Worm (Caenorhabditis elegans) whole organism, early embryonic: ENCODE data around the gene hch-1.

Experiments used
- B0310.2 ChIP-seq: sonication (generic microtip); optimal IDR thresholded peaks from 2 replicates; lab custom pipeline; 2016; ENCODE audit warnings: mild to moderate bottlenecking, missing genetic modification characterization, missing compliant biosample characterization
- F13C5.2 ChIP-seq: sonication (generic microtip); optimal IDR thresholded peaks from 2 replicates; lab custom pipeline; 2017; ENCODE audit warnings: mild to moderate bottlenecking, missing genetic modification characterization, inconsistent platforms, missing compliant biosample characterization
- aly-1 ChIP-seq: sonication (generic microtip); optimal IDR thresholded peaks from 2 replicates; lab custom pipeline; 2016; ENCODE audit warnings: missing genetic modification characterization, missing compliant biosample characterization
- ama-1 ChIP-seq: fragments of 150-350 bp; optimal IDR thresholded peaks from 2 replicates; lab custom pipeline; 2014
- ceh-13 ChIP-seq: fragments of 200-800 bp; sonication (Bioruptor generic); optimal IDR thresholded peaks from 2 replicates; lab custom pipeline; 2018; ENCODE audit warnings: mild to moderate bottlenecking, missing genetic modification characterization, missing compliant biosample characterization
- ceh-36 ChIP-seq: sonication (generic microtip); optimal IDR thresholded peaks from 2 replicates; lab custom pipeline; 2016; ENCODE audit warnings: missing genetic modification characterization, inconsistent platforms, missing compliant biosample characterization
- ets-7 ChIP-seq: sonication (generic microtip); optimal IDR thresholded peaks from 2 replicates; lab custom pipeline; 2016; ENCODE audit warnings: missing genotype, missing genetic modification characterization, missing compliant biosample characterization
- flt-1 ChIP-seq: fragments of 200-800 bp; sonication (Bioruptor generic); IDR thresholded peaks from 2 replicates; pipeline ENCODE4 v1.3.6; 2022; ENCODE audit warnings: missing genetic modification characterization, missing compliant biosample characterization
- hmbx-1 ChIP-seq: sonication (generic microtip); optimal IDR thresholded peaks from 2 replicates; lab custom pipeline; 2016; ENCODE audit warnings: mild to moderate bottlenecking, missing genetic modification characterization, missing compliant biosample characterization
- hmg-4 ChIP-seq: fragments of 200-800 bp; sonication (Bioruptor generic); optimal IDR thresholded peaks from 2 replicates; lab custom pipeline; 2018; ENCODE audit warnings: mild to moderate bottlenecking, missing genetic modification characterization, missing compliant biosample characterization
- hnd-1 ChIP-seq: sonication (generic microtip); optimal IDR thresholded peaks from 2 replicates; lab custom pipeline; 2016; ENCODE audit warnings: missing genetic modification characterization, missing compliant biosample characterization
- pes-1 ChIP-seq: fragments of 200-800 bp; sonication (Bioruptor generic); IDR thresholded peaks from 2 replicates; pipeline ENCODE4 v1.3.6; 2022; ENCODE audit warnings: missing genetic modification reagents, missing genetic modification characterization, missing compliant biosample characterization
- scrt-1 ChIP-seq: fragments of 200-800 bp; sonication (Bioruptor generic); IDR thresholded peaks from 2 replicates; pipeline ENCODE4 v1.3.6; 2022; ENCODE audit warnings: missing genetic modification characterization, missing compliant biosample characterization
- sea-1 ChIP-seq: fragments of 200-800 bp; sonication (Bioruptor generic); conservative IDR thresholded peaks from 2 replicates; pipeline ENCODE4 v1.3.6; 2022; ENCODE audit warnings: missing genetic modification characterization, missing compliant biosample characterization
- tbx-11 ChIP-seq: fragments of 200-800 bp; sonication (Bioruptor generic); IDR thresholded peaks from 2 replicates; pipeline ENCODE4 v1.3.6; 2022; ENCODE audit warnings: missing genetic modification characterization, missing compliant biosample characterization
- tbx-37 ChIP-seq: fragments of 200-800 bp; sonication (Bioruptor generic); conservative IDR thresholded peaks from 2 replicates; pipeline ENCODE4 v1.3.6; 2022; ENCODE audit warnings: missing genetic modification reagents, missing genetic modification characterization, missing compliant biosample characterization
- tra-4 ChIP-seq: sonication (generic microtip); optimal IDR thresholded peaks from 2 replicates; lab custom pipeline; 2017; ENCODE audit warnings: missing genetic modification characterization, missing compliant biosample characterization

The hch-1 gene

ce11 chrX:14684406-14684927 is 15.3 kb downstream of the hch-1 start, which contains the start of gene csq-1:
TSS of gene csq-1 (plus strand) at chrX:14684877.
- TF ChIP-seq hmbx-1 (tag; lab: Kevin White, UChicago): no peak
- TF ChIP-seq hnd-1 (tag; lab: Kevin White, UChicago): no peak
- no peak for TF ChIP-seq F13C5.2 (tag; lab: Kevin White, UChicago)
- no peak for TF ChIP-seq tra-4 (tag; lab: Kevin White, UChicago)
- no peak for TF ChIP-seq flt-1 (GFP tag; lab: Robert Waterston, UW)
- TF ChIP-seq B0310.2 (tag; lab: Kevin White, UChicago): no peak
- no peak for TF ChIP-seq ceh-36 (tag; lab: Kevin White, UChicago)
- no peak for TF ChIP-seq scrt-1 (GFP tag; lab: Robert Waterston, UW)

ce11 chrX:14680474-14680873 is 19.3 kb downstream of the hch-1 start:
- TF ChIP-seq hmbx-1 (tag; lab: Kevin White, UChicago): no peak
- TF ChIP-seq scrt-1 (GFP tag; lab: Robert Waterston, UW): no peak
- no peak for TF ChIP-seq ceh-36 (tag; lab: Kevin White, UChicago)
- no peak for TF ChIP-seq tra-4 (tag; lab: Kevin White, UChicago)
- no peak for TF ChIP-seq tbx-37 (GFP tag; lab: Robert Waterston, UW)
- no peak for TF ChIP-seq flt-1 (GFP tag; lab: Robert Waterston, UW)
- no peak for TF ChIP-seq B0310.2 (tag; lab: Kevin White, UChicago)
- no peak for TF ChIP-seq tbx-11 (GFP tag; lab: Robert Waterston, UW)
- TF ChIP-seq aly-1 (tag; lab: Kevin White, UChicago): no peak
- TF ChIP-seq ama-1 (lab: Kevin White, UChicago): no peak

- TF ChIP-seq tbx-11 (GFP tag; lab: Robert Waterston, UW): no peak
- no peak for TF ChIP-seq hnd-1 (tag; lab: Kevin White, UChicago)
- TF ChIP-seq scrt-1 (GFP tag; lab: Robert Waterston, UW): no peak
- no peak for TF ChIP-seq B0310.2 (tag; lab: Kevin White, UChicago)
- TF ChIP-seq pes-1 (GFP tag; lab: Robert Waterston, UW): no peak
- TF ChIP-seq sea-1 (GFP tag; lab: Robert Waterston, UW): no peak
- TF ChIP-seq ama-1 (lab: Kevin White, UChicago): no peak
Observed at ce11 chrX:14678983-14679382, 20.8 kb downstream of the hch-1 start.

ce11 chrX:14674028-14674427 is 25.7 kb downstream of the hch-1 start, which contains the start of gene slt-1:
TSS of gene slt-1 (plus strand) at chrX:14674328.
- no peak for TF ChIP-seq ceh-13 (GFP tag; lab: Kevin White, UChicago)
- TF ChIP-seq ceh-36 (tag; lab: Kevin White, UChicago): no peak
- TF ChIP-seq tbx-11 (GFP tag; lab: Robert Waterston, UW): no peak
- no peak for TF ChIP-seq scrt-1 (GFP tag; lab: Robert Waterston, UW)

- TF ChIP-seq aly-1 (tag; lab: Kevin White, UChicago): no peak
- TF ChIP-seq tra-4 (tag; lab: Kevin White, UChicago): no peak
- TF ChIP-seq ama-1 (lab: Kevin White, UChicago): no peak
- TF ChIP-seq hmg-4 (GFP tag; lab: Kevin White, UChicago): no peak
- TF ChIP-seq ceh-13 (GFP tag; lab: Kevin White, UChicago): no peak
- TF ChIP-seq ets-7: no peak
- TF ChIP-seq hmbx-1 (tag; lab: Kevin White, UChicago): no peak
- no peak for TF ChIP-seq scrt-1 (GFP tag; lab: Robert Waterston, UW)
- no peak for TF ChIP-seq sea-1 (GFP tag; lab: Robert Waterston, UW)
- no peak for TF ChIP-seq F13C5.2 (tag; lab: Kevin White, UChicago)
- no peak for TF ChIP-seq flt-1 (GFP tag; lab: Robert Waterston, UW)
- no peak for TF ChIP-seq tbx-11 (GFP tag; lab: Robert Waterston, UW)
Observed at ce11 chrX:14671300-14671699, 28.5 kb downstream of the hch-1 start.

- no peak for TF ChIP-seq aly-1 (tag; lab: Kevin White, UChicago)
- TF ChIP-seq ceh-13 (GFP tag; lab: Kevin White, UChicago): no peak
- TF ChIP-seq tbx-37 (GFP tag; lab: Robert Waterston, UW): no peak
- no peak for TF ChIP-seq tra-4 (tag; lab: Kevin White, UChicago)
- no peak for TF ChIP-seq ama-1 (lab: Kevin White, UChicago)
- TF ChIP-seq hmg-4 (GFP tag; lab: Kevin White, UChicago): no peak
- no peak for TF ChIP-seq hmbx-1 (tag; lab: Kevin White, UChicago)
- TF ChIP-seq sea-1 (GFP tag; lab: Robert Waterston, UW): no peak
- TF ChIP-seq pes-1 (GFP tag; lab: Robert Waterston, UW): no peak
- no peak for TF ChIP-seq ceh-36 (tag; lab: Kevin White, UChicago)
- TF ChIP-seq flt-1 (GFP tag; lab: Robert Waterston, UW): no peak
- no peak for TF ChIP-seq B0310.2 (tag; lab: Kevin White, UChicago)
- TF ChIP-seq tbx-11 (GFP tag; lab: Robert Waterston, UW): no peak
Observed at ce11 chrX:14664028-14664427, 35.7 kb downstream of the hch-1 start, which contains the start of gene C26G2.2. TSS of gene C26G2.2 (plus strand) at chrX:14664328.

- TF ChIP-seq hmbx-1 (tag; lab: Kevin White, UChicago) (no peak), ama-1 (lab: Kevin White, UChicago) (no peak), tbx-37 (GFP tag; lab: Robert Waterston, UW) (no peak), F13C5.2 (tag; lab: Kevin White, UChicago) (no peak), flt-1 (GFP tag; lab: Robert Waterston, UW) (no peak), B0310.2 (tag; lab: Kevin White, UChicago) (no peak), pes-1 (GFP tag; lab: Robert Waterston, UW) (no peak)
Observed at ce11 chrX:14662460-14662859, 37.3 kb downstream of the hch-1 start.
